Fruit fly (Drosophila melanogaster) whole organism, embryonic: ENCODE data around the gene Phyhd1.
A peak's percentile ranks its signal among the peaks of the same experiment; 100 is the strongest.

Source experiments
- Atf-2 ChIP-seq: fragments of 200-800 bp; sonication (Bioruptor generic); optimal IDR thresholded peaks from 2 replicates; lab custom pipeline; 2016; ENCODE audit warnings: missing biosample characterization, missing genetic modification characterization
- CG10565 ChIP-seq: fragments of 200-800 bp; sonication (Bioruptor generic); optimal IDR thresholded peaks from 3 replicates; lab custom pipeline; 2016; ENCODE audit warnings: missing biosample characterization, mild to moderate bottlenecking, missing genetic modification characterization
- CG11093 ChIP-seq: fragments of 200-800 bp; sonication (Bioruptor generic); IDR thresholded peaks from 3 replicates; pipeline ENCODE4 v1.3.6; 2022; ENCODE audit warnings: missing biosample characterization, missing genetic modification characterization
- CG11723 ChIP-seq: fragments of 200-800 bp; sonication (Bioruptor generic); optimal IDR thresholded peaks from 2 replicates; lab custom pipeline; 2017; ENCODE audit warnings: missing biosample characterization, mild to moderate bottlenecking, missing genetic modification characterization
- CG12744 ChIP-seq: fragments of 200-800 bp; sonication (Bioruptor generic); optimal IDR thresholded peaks from 2 replicates; lab custom pipeline; 2016; ENCODE audit warnings: missing biosample characterization, missing genetic modification characterization
- CG12942 ChIP-seq: fragments of 200-800 bp; sonication (Bioruptor generic); optimal IDR thresholded peaks from 3 replicates; lab custom pipeline; 2016; ENCODE audit warnings: missing biosample characterization, missing genetic modification characterization
- CG14050 ChIP-seq: fragments of 200-800 bp; sonication (Bioruptor generic); IDR thresholded peaks from 3 replicates; pipeline ENCODE4 v1.3.6; 2022; ENCODE audit warnings: missing biosample characterization, missing genetic modification characterization
- CG15696 ChIP-seq: fragments of 200-800 bp; sonication (Bioruptor generic); optimal IDR thresholded peaks from 2 replicates; lab custom pipeline; 2019; ENCODE audit warnings: missing biosample characterization, mild to moderate bottlenecking, missing genetic modification characterization, moderate library complexity
- CG1647 ChIP-seq: fragments of 200-800 bp; sonication (Bioruptor generic); optimal IDR thresholded peaks from 3 replicates; lab custom pipeline; 2016; ENCODE audit warnings: missing biosample characterization, missing genetic modification characterization
- CG17385 ChIP-seq: fragments of 200-800 bp; sonication (Bioruptor generic); optimal IDR thresholded peaks from 3 replicates; lab custom pipeline; 2018; ENCODE audit warnings: missing biosample characterization, mild to moderate bottlenecking, missing genetic modification characterization
- CG17612 ChIP-seq: fragments of 200-800 bp; sonication (Bioruptor generic); IDR thresholded peaks from 2 replicates; pipeline ENCODE4 v1.3.6; 2022; ENCODE audit warnings: missing biosample characterization, missing genetic modification characterization
- CG18476 ChIP-seq: fragments of 200-800 bp; sonication (Bioruptor generic); optimal IDR thresholded peaks from 2 replicates; lab custom pipeline; 2016; ENCODE audit warnings: missing biosample characterization, mild to moderate bottlenecking, missing genetic modification characterization
- CG18619 ChIP-seq: fragments of 200-800 bp; sonication (Bioruptor generic); optimal IDR thresholded peaks from 3 replicates; lab custom pipeline; 2017; ENCODE audit warnings: missing biosample characterization, mild to moderate bottlenecking, missing genetic modification characterization
- CG34224 ChIP-seq: fragments of 200-800 bp; sonication (Bioruptor generic); IDR thresholded peaks from 3 replicates; pipeline ENCODE4 v1.3.6; 2022; ENCODE audit warnings: missing biosample characterization, missing genetic modification characterization; ENCODE audit not compliant: partially characterized antibody
- CG3847 ChIP-seq: fragments of 200-800 bp; sonication (Bioruptor generic); IDR thresholded peaks from 2 replicates; pipeline ENCODE4 v1.3.6; 2022; ENCODE audit warnings: missing biosample characterization, missing genetic modification characterization
- CG42726 ChIP-seq: fragments of 200-800 bp; sonication (Bioruptor generic); IDR thresholded peaks from 2 replicates; pipeline ENCODE4 v1.3.6; 2022; ENCODE audit warnings: missing biosample characterization, missing genetic modification characterization; ENCODE audit not compliant: partially characterized antibody
- CG43689 ChIP-seq: fragments of 200-800 bp; sonication (Bioruptor generic); IDR thresholded peaks from 2 replicates; pipeline ENCODE4 v1.3.6; 2022; ENCODE audit warnings: missing biosample characterization, missing genetic modification characterization
- CG4854 ChIP-seq: fragments of 200-800 bp; sonication (Bioruptor generic); optimal IDR thresholded peaks from 2 replicates; lab custom pipeline; 2016; ENCODE audit warnings: missing biosample characterization, missing genetic modification characterization, inconsistent platforms
- CG6654 ChIP-seq: fragments of 200-800 bp; sonication (Bioruptor generic); optimal IDR thresholded peaks from 2 replicates; lab custom pipeline; 2017; ENCODE audit warnings: missing biosample characterization, mild to moderate bottlenecking, missing genetic modification characterization
- CG6854 ChIP-seq: fragments of 200-800 bp; sonication (Bioruptor generic); optimal IDR thresholded peaks from 3 replicates; lab custom pipeline; 2017; ENCODE audit warnings: missing biosample characterization, mild to moderate bottlenecking, missing genetic modification characterization
- CG7372 ChIP-seq: fragments of 200-800 bp; sonication (Bioruptor generic); IDR thresholded peaks from 2 replicates; pipeline ENCODE4 v1.3.6; 2022; ENCODE audit warnings: missing biosample characterization, missing genetic modification characterization
- CG8359 ChIP-seq: fragments of 200-800 bp; sonication (Bioruptor generic); optimal IDR thresholded peaks from 2 replicates; lab custom pipeline; 2017; ENCODE audit warnings: missing biosample characterization, mild to moderate bottlenecking, missing genetic modification characterization, borderline replicate concordance
- CHES-1-like ChIP-seq: fragments of 200-800 bp; sonication (Bioruptor generic); optimal IDR thresholded peaks from 2 replicates; lab custom pipeline; 2016; ENCODE audit warnings: missing biosample characterization, missing genetic modification characterization
- Dp ChIP-seq: fragments of 200-800 bp; sonication (Bioruptor generic); optimal IDR thresholded peaks from 2 replicates; lab custom pipeline; 2018; ENCODE audit warnings: missing biosample characterization, mild to moderate bottlenecking, missing genetic modification characterization, moderate library complexity
- HHEX ChIP-seq: fragments of 200-800 bp; sonication (Bioruptor generic); optimal IDR thresholded peaks from 3 replicates; lab custom pipeline; 2017; ENCODE audit warnings: missing biosample characterization, mild to moderate bottlenecking, missing genetic modification characterization, missing genetic modification reagents
- Hr3 ChIP-seq: fragments of 200-800 bp; sonication (Bioruptor generic); optimal IDR thresholded peaks from 3 replicates; lab custom pipeline; 2016; ENCODE audit warnings: missing biosample characterization, missing genetic modification characterization
- Lpt ChIP-seq: fragments of >200 bp; optimal IDR thresholded peaks from 2 replicates; lab custom pipeline; 2018; ENCODE audit warnings: missing biosample characterization, missing genetic modification characterization
- Med ChIP-seq: fragments of 200-800 bp; sonication (Bioruptor generic); peaks from one replicate; lab custom pipeline; 2016; ENCODE audit warnings: missing biosample characterization, missing genetic modification characterization, mild to moderate bottlenecking, inconsistent platforms, moderate library complexity
- NC2α ChIP-seq: fragments of 200-800 bp; sonication (Bioruptor generic); optimal IDR thresholded peaks from 2 replicates; lab custom pipeline; 2016; ENCODE audit warnings: missing biosample characterization, missing genetic modification characterization
- NK7.1 ChIP-seq: fragments of 200-800 bp; sonication (Bioruptor generic); optimal IDR thresholded peaks from 3 replicates; lab custom pipeline; 2016; ENCODE audit warnings: missing biosample characterization, missing genetic modification characterization
- Nf-YA ChIP-seq: fragments of 200-800 bp; sonication (Bioruptor generic); IDR thresholded peaks from 2 replicates; pipeline ENCODE4 v1.3.6; 2022; ENCODE audit warnings: missing biosample characterization, missing genetic modification characterization
- PHDP ChIP-seq: fragments of 200-800 bp; sonication (Bioruptor generic); optimal IDR thresholded peaks from 3 replicates; lab custom pipeline; 2018; ENCODE audit warnings: missing biosample characterization, mild to moderate bottlenecking, missing genetic modification characterization, moderate library complexity
- Sry-β ChIP-seq: fragments of 200-800 bp; sonication (Bioruptor generic); optimal IDR thresholded peaks from 2 replicates; lab custom pipeline; 2018; ENCODE audit warnings: missing biosample characterization, mild to moderate bottlenecking, missing genetic modification characterization, moderate library complexity
- ab ChIP-seq: fragments of 200-800 bp; sonication (Bioruptor generic); optimal IDR thresholded peaks from 2 replicates; lab custom pipeline; 2016; ENCODE audit warnings: missing biosample characterization, missing genetic modification characterization
- amos ChIP-seq: fragments of 200-800 bp; sonication (Bioruptor generic); IDR thresholded peaks from 2 replicates; pipeline ENCODE4 v1.3.6; 2022; ENCODE audit warnings: missing biosample characterization, missing genetic modification characterization; ENCODE audit not compliant: partially characterized antibody
- dimm ChIP-seq: fragments of 200-800 bp; sonication (Bioruptor generic); IDR thresholded peaks from 2 replicates; pipeline ENCODE4 v1.3.6; 2022; ENCODE audit warnings: missing biosample characterization, missing genetic modification characterization
- fru ChIP-seq: fragments of >200 bp; optimal IDR thresholded peaks from 2 replicates; lab custom pipeline; 2017
- fu2 ChIP-seq: fragments of 200-800 bp; sonication (Bioruptor generic); optimal IDR thresholded peaks from 2 replicates; lab custom pipeline; 2016; ENCODE audit warnings: missing biosample characterization, missing genetic modification characterization
- gem ChIP-seq: fragments of 200-800 bp; sonication (Bioruptor generic); optimal IDR thresholded peaks from 2 replicates; lab custom pipeline; 2019; ENCODE audit warnings: missing biosample characterization, mild to moderate bottlenecking, missing genetic modification characterization, moderate library complexity
- ind ChIP-seq: fragments of 200-800 bp; sonication (Bioruptor generic); optimal IDR thresholded peaks from 3 replicates; lab custom pipeline; 2016; ENCODE audit warnings: missing biosample characterization, missing genetic modification characterization
- kah ChIP-seq: fragments of 200-800 bp; sonication (Bioruptor generic); optimal IDR thresholded peaks from 2 replicates; lab custom pipeline; 2018; ENCODE audit warnings: missing biosample characterization, mild to moderate bottlenecking, missing genetic modification characterization
- kni ChIP-seq: fragments of 200-800 bp; sonication (Bioruptor generic); optimal IDR thresholded peaks from 3 replicates; lab custom pipeline; 2017; ENCODE audit warnings: mild to moderate bottlenecking, missing biosample characterization, missing genetic modification reagents, missing genetic modification characterization
- mirr ChIP-seq: fragments of 200-800 bp; sonication (Bioruptor generic); optimal IDR thresholded peaks from 3 replicates; lab custom pipeline; 2018; ENCODE audit warnings: missing biosample characterization, mild to moderate bottlenecking, missing genetic modification characterization
- phol ChIP-seq: fragments of 200-800 bp; sonication (Bioruptor generic); optimal IDR thresholded peaks from 3 replicates; lab custom pipeline; 2018; ENCODE audit warnings: missing biosample characterization, mild to moderate bottlenecking, missing genetic modification characterization, moderate library complexity
- prd ChIP-seq, 3 experiments: fragments of >200 bp in 2 of 3; fragments of 200-800 bp in 1 of 3; sonication (Bioruptor generic) in 1 of 3; optimal IDR thresholded peaks in 2 of 3; IDR thresholded peaks in 1 of 3; 2 replicates in 2 of 3; 3 replicates in 1 of 3; pipeline versions ENCODE4 v1.3.6 to Lab custom; 2017 to 2022; ENCODE audit warnings: missing biosample characterization in 1 of 3, missing genetic modification characterization in 1 of 3
- sd ChIP-seq: fragments of 200-800 bp; sonication (Bioruptor generic); optimal IDR thresholded peaks from 3 replicates; lab custom pipeline; 2018; ENCODE audit warnings: missing biosample characterization, mild to moderate bottlenecking, missing genetic modification characterization, moderate library complexity
- slp2 ChIP-seq: fragments of 200-800 bp; sonication (Bioruptor generic); optimal IDR thresholded peaks from 2 replicates; lab custom pipeline; 2016; ENCODE audit warnings: missing biosample characterization, missing genetic modification characterization
- sqz ChIP-seq: fragments of 200-800 bp; sonication (Bioruptor generic); optimal IDR thresholded peaks from 3 replicates; lab custom pipeline; 2018; ENCODE audit warnings: missing biosample characterization, mild to moderate bottlenecking, missing genetic modification characterization
- ssp ChIP-seq: fragments of 200-800 bp; sonication (Bioruptor generic); IDR thresholded peaks from 2 replicates; pipeline ENCODE4 v1.3.6; 2022; ENCODE audit warnings: missing biosample characterization, missing genetic modification characterization
- vvl ChIP-seq: fragments of 200-800 bp; sonication (Bioruptor generic); IDR thresholded peaks from 2 replicates; pipeline ENCODE4 v1.3.6; 2022; ENCODE audit warnings: missing biosample characterization, missing genetic modification characterization
- zfh2 ChIP-seq: fragments of 200-800 bp; sonication (Bioruptor generic); optimal IDR thresholded peaks from 2 replicates; lab custom pipeline; 2016; ENCODE audit warnings: missing biosample characterization, missing genetic modification characterization

Phyhd1 gene

dm6 chr3R:10664942-10665341, 15.8 kb downstream of the Phyhd1 start (continued):
- TF ChIP-seq fru (lab: Kevin White, UChicago): no peak
- peak; percentile 62 for TF ChIP-seq CG17385
- TF ChIP-seq CG34224: no peak
- peak; percentile 23 for TF ChIP-seq NK7.1 (GFP tag; lab: Kevin White, UChicago)
- TF ChIP-seq kni (GFP tag; lab: Kevin White, UChicago): peak; percentile 65
- no peak for TF ChIP-seq CG1647 (GFP tag; lab: Kevin White, UChicago)
- TF ChIP-seq slp2 (GFP tag; lab: Kevin White, UChicago): peak; percentile 14
- no peak for TF ChIP-seq NC2α
- TF ChIP-seq CG11093 (GFP tag; lab: Robert Waterston, UW): no peak
- no peak for TF ChIP-seq CG42726 (GFP tag; lab: Robert Waterston, UW)
- no peak for TF ChIP-seq gem (tag; lab: Kevin White, UChicago)
- TF ChIP-seq Nf-YA (GFP tag; lab: Robert Waterston, UW): peak; percentile 98
- peak; percentile 48 for TF ChIP-seq PHDP (tag; lab: Kevin White, UChicago)
- no peak for TF ChIP-seq prd (optimal IDR thresholded peaks at IDR 0.05; lab: Kevin White, UChicago)
- peak; percentile 36; the same call in 1 of the 3 replicates for TF ChIP-seq prd (GFP tag; IDR thresholded peaks at IDR 0.05; lab: Robert Waterston, UW)
- no peak for TF ChIP-seq Hr3 (GFP tag; lab: Kevin White, UChicago)
- TF ChIP-seq sd (tag; lab: Kevin White, UChicago): peak; percentile 50
- TF ChIP-seq dimm (GFP tag; lab: Robert Waterston, UW): no peak
- peak; percentile 61 for TF ChIP-seq kah (GFP tag; lab: Kevin White, UChicago)
- peak; percentile 82 for TF ChIP-seq vvl (GFP tag; lab: Robert Waterston, UW)
- peak; percentile 31 for TF ChIP-seq Sry-β (GFP tag; lab: Kevin White, UChicago)
- TF ChIP-seq Med (GFP tag; lab: Kevin White, UChicago): peak; percentile 91
- no peak for TF ChIP-seq CG43689 (GFP tag; lab: Robert Waterston, UW)
- no peak for TF ChIP-seq CG10565
- TF ChIP-seq CG6654 (GFP tag; lab: Kevin White, UChicago): no peak
- no peak for TF ChIP-seq CG17612 (GFP tag; lab: Robert Waterston, UW)
- no peak for TF ChIP-seq ab (GFP tag; lab: Kevin White, UChicago)
- no peak for TF ChIP-seq CG14050 (GFP tag; lab: Robert Waterston, UW)
- TF ChIP-seq amos: no peak
- TF ChIP-seq CG8359 (GFP tag; lab: Kevin White, UChicago): peak; percentile 56
- peak; percentile 25 for TF ChIP-seq CG18619 (GFP tag; lab: Kevin White, UChicago)
- peak; percentile 14 for TF ChIP-seq CHES-1-like (GFP tag; lab: Kevin White, UChicago)
- no peak for TF ChIP-seq CG12744 (GFP tag; lab: Kevin White, UChicago)
- TF ChIP-seq CG4854 (GFP tag; lab: Kevin White, UChicago): peak; percentile 17
- no peak for TF ChIP-seq zfh2
- TF ChIP-seq CG3847 (GFP tag; lab: Robert Waterston, UW): peak; percentile 50
- no peak for TF ChIP-seq CG18476 (GFP tag; lab: Kevin White, UChicago)
- peak; percentile 90 for TF ChIP-seq phol (tag; lab: Kevin White, UChicago)
- peak; percentile 64 for TF ChIP-seq mirr (GFP tag; lab: Kevin White, UChicago)
- peak; percentile 31 for TF ChIP-seq ind (GFP tag; lab: Kevin White, UChicago)
- peak; percentile 64 for TF ChIP-seq Lpt (GFP tag; lab: Kevin White, UChicago)
- no peak for TF ChIP-seq Atf-2
- no peak for TF ChIP-seq CG12942 (GFP tag; lab: Kevin White, UChicago)
- no peak for TF ChIP-seq fu2
- no peak for TF ChIP-seq ssp (GFP tag; lab: Robert Waterston, UW)
- peak; percentile 46 for TF ChIP-seq CG15696 (tag; lab: Kevin White, UChicago)
- TF ChIP-seq CG11723 (GFP tag; lab: Kevin White, UChicago): peak; percentile 15
- TF ChIP-seq CG6854: peak; percentile 42
- no peak for TF ChIP-seq CG7372
- no peak for TF ChIP-seq Dp (GFP tag; lab: Kevin White, UChicago)
- peak; percentile 89 for TF ChIP-seq sqz (GFP tag; lab: Kevin White, UChicago)
- peak; percentile 51 for TF ChIP-seq HHEX (GFP tag; lab: Kevin White, UChicago)
